Fruit fly (Drosophila melanogaster) Kc167 (cell line): ENCODE data around the gene CG13022.

Source experiments
- Myc ChIP-seq: fragments of >200 bp; optimal IDR thresholded peaks from 2 replicates; lab custom pipeline; 2017; ENCODE audit warnings: missing external identifiers
- Sin3A ChIP-seq: fragments of >200 bp; optimal IDR thresholded peaks from 2 replicates; lab custom pipeline; 2018; ENCODE audit warnings: missing external identifiers
- h ChIP-seq: fragments of >200 bp; optimal IDR thresholded peaks from 3 replicates; lab custom pipeline; 2018; ENCODE audit warnings: missing external identifiers
- insv ChIP-seq: fragments of >200 bp; optimal IDR thresholded peaks from 3 replicates; lab custom pipeline; 2018; ENCODE audit warnings: missing external identifiers
- psq ChIP-seq: fragments of >200 bp; optimal IDR thresholded peaks from 2 replicates; lab custom pipeline; 2017; ENCODE audit warnings: missing external identifiers
- ttk ChIP-seq: sonication (Bioruptor generic); optimal IDR thresholded peaks from 2 replicates; lab custom pipeline; 2017; ENCODE audit warnings: missing external identifiers

Gene CG13022

dm6 chr3L:16892728-16893271, 46.0 kb downstream of the CG13022 start:
- TF ChIP-seq insv, result no peak
- TF ChIP-seq Sin3A (lab: Kevin White, UChicago), result no peak
- no peak for TF ChIP-seq Myc (lab: Kevin White, UChicago)
- no peak for TF ChIP-seq ttk (lab: Kevin White, UChicago)
- TF ChIP-seq h (lab: Kevin White, UChicago), result no peak
- TF ChIP-seq psq (lab: Kevin White, UChicago), result no peak

DNA sequence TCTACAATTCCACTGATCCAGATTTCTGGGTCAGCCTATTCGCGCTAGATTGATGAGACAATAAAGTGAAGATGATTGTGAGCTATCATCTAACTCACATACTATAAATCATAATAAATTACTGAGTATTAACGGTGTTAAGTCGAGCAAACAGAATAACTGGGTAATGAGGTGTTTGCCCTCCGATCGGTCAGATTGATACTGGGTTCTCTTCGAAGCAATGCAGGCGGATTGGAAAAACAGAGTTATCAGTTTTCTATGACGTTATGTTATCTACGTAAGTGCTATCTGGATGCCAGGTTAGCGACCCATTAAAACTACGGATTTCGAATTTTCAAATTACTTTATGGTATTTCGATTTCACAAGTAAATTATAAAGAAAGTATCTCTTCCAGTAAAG, 46.8 kb downstream of the CG13022 start:
- TF ChIP-seq Myc (lab: Kevin White, UChicago) (no peak), h (lab: Kevin White, UChicago) (no peak), Sin3A (lab: Kevin White, UChicago) (no peak)

dm6 chr3L:16890650-16891336, 48.0 kb downstream of the CG13022 start:
- TF ChIP-seq Myc (lab: Kevin White, UChicago), result no peak
- no peak for TF ChIP-seq psq (lab: Kevin White, UChicago)

DNA sequence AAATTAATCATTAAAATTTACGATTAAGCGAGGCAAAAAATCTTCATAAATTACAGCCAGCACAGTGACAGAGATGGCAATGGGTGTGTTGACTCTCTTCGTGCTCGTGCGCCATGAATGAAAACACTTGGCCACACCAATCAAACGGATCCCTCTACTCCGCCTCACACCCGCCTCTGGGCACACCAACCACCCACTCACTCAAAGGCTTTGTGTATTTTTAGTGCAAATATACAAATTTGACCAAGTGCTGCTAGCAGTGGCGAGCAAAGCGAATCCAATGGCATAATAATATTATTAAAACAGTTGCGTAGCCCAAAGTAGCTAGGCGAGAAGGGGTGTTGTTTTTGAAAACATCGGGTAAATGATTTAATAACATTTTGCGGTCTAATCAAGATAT, 49.2 kb downstream of the CG13022 start:
- no peak for TF ChIP-seq Myc (lab: Kevin White, UChicago)
- no peak for TF ChIP-seq h (lab: Kevin White, UChicago)
- no peak for TF ChIP-seq ttk (lab: Kevin White, UChicago)
- TF ChIP-seq Sin3A (lab: Kevin White, UChicago), result no peak
- no peak for TF ChIP-seq psq (lab: Kevin White, UChicago)
- no peak for TF ChIP-seq insv
